Worm (Caenorhabditis elegans): ENCODE data around the gene ehs-1.

DNA sequence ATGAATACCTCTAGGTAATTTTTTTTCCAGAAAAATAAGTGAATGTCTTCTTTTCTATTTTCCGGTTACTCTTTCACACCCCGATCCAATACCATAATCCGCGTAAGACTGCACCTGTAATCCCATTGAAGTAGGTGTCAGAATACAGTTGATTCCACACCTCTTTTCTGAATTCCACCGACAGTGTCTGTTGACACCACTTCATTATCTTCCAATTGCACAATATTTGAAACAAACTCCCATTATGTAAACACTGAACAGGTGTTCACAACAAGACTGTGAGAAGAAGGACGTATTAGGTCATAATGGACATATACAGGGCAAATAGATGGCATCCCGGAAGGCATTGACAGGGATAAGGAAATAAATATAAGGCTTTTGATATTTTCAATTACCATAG lies 43.1 kb upstream of the ehs-1 start:
- TF ChIP-seq pha-4 (tag; optimal IDR thresholded peaks at IDR 0.05): no peak
- no peak for TF ChIP-seq mab-5 (tag; optimal IDR thresholded peaks at IDR 0.05)
- no peak for TF ChIP-seq snpc-4 (tag; optimal IDR thresholded peaks at IDR 0.05)
- no peak for TF ChIP-seq unc-62 (GFP tag; optimal IDR thresholded peaks at IDR 0.05)
- TF ChIP-seq lsy-2 (tag; optimal IDR thresholded peaks at IDR 0.05): no peak
- TF ChIP-seq unc-39 (tag; optimal IDR thresholded peaks at IDR 0.05): no peak
- TF ChIP-seq lin-13 (tag; optimal IDR thresholded peaks at IDR 0.05): no peak

All from whole organism, mixed stage, embryonic.